Worm (Caenorhabditis elegans) whole organism, mixed stage, embryonic: ENCODE measurements around the gene hst-3.2.

Experiments
- blmp-1 ChIP-seq: fragments of 150-350 bp; optimal IDR thresholded peaks from 2 replicates; lab custom pipeline; 2014; ENCODE audit warnings: missing biosample characterization, missing genetic modification characterization
- cnd-1 ChIP-seq: fragments of 200-800 bp; sonication (Bioruptor generic); optimal IDR thresholded peaks from 2 replicates; lab custom pipeline; 2018; ENCODE audit warnings: mild to moderate bottlenecking, missing genetic modification characterization, missing compliant biosample characterization
- lin-13 ChIP-seq: fragments of 150-350 bp; optimal IDR thresholded peaks from 2 replicates; lab custom pipeline; 2014; ENCODE audit warnings: missing biosample characterization, missing genetic modification characterization
- snpc-4 ChIP-seq: fragments of 150-350 bp; optimal IDR thresholded peaks from 2 replicates; lab custom pipeline; 2014; ENCODE audit warnings: missing biosample characterization, missing genetic modification characterization
- ztf-11 ChIP-seq: fragments of 150-350 bp; optimal IDR thresholded peaks from 2 replicates; lab custom pipeline; 2014; ENCODE audit warnings: missing biosample characterization, missing genetic modification characterization

- TF ChIP-seq snpc-4 (tag; lab: Kevin White, UChicago) (no peak), blmp-1 (tag; lab: Kevin White, UChicago) (no peak), cnd-1 (no peak), ztf-11 (tag; lab: Kevin White, UChicago) (no peak), lin-13 (tag; lab: Kevin White, UChicago) (no peak)
These were observed 4.3 kb downstream of the hst-3.2 start for ce11 chrX:2919488-2919887.
